Worm (Caenorhabditis elegans): ENCODE data around the gene lec-7.

lec-7 gene

ce11 chrX:9868820-9869219, 17.0 kb downstream of the lec-7 start, which contains the start of gene R07B1.7:
R07B1.7 (plus strand) TSS chrX:9869120.
- TF ChIP-seq ZK546.5 (tag; optimal IDR thresholded peaks at IDR 0.05), result no peak
- TF ChIP-seq ceh-28 (tag; optimal IDR thresholded peaks at IDR 0.05), result no peak
- no peak for TF ChIP-seq unc-62 (GFP tag; optimal IDR thresholded peaks at IDR 0.05)
- no peak for TF ChIP-seq nhr-23 (tag; optimal IDR thresholded peaks at IDR 0.05)
- no peak for TF ChIP-seq ceh-9 (tag; optimal IDR thresholded peaks at IDR 0.05)
- no peak for TF ChIP-seq nhr-11 (tag; optimal IDR thresholded peaks at IDR 0.05)
- no peak for TF ChIP-seq nhr-77 (tag; optimal IDR thresholded peaks at IDR 0.05)
- no peak for TF ChIP-seq ceh-82 (tag; optimal IDR thresholded peaks at IDR 0.05)
- TF ChIP-seq unc-39 (tag; optimal IDR thresholded peaks at IDR 0.05), result no peak
- no peak for TF ChIP-seq egl-27 (tag; optimal IDR thresholded peaks at IDR 0.05)
- TF ChIP-seq lin-39 (tag; optimal IDR thresholded peaks at IDR 0.05), result no peak
- no peak for TF ChIP-seq pha-4 (tag; optimal IDR thresholded peaks at IDR 0.05)
- no peak for TF ChIP-seq aly-2 (tag; optimal IDR thresholded peaks at IDR 0.05)
- no peak for TF ChIP-seq pqm-1 (tag; optimal IDR thresholded peaks at IDR 0.05)
- TF ChIP-seq fkh-2 (tag; optimal IDR thresholded peaks at IDR 0.05), result no peak
- TF ChIP-seq snpc-4 (tag; optimal IDR thresholded peaks at IDR 0.05), result no peak
- no peak for TF ChIP-seq R02D3.7 (tag; optimal IDR thresholded peaks at IDR 0.05)

ce11 chrX:9869522-9869921, 17.7 kb downstream of the lec-7 start, which contains the start of gene R07B1.13:
R07B1.13 (plus strand) TSS chrX:9869822.
- TF ChIP-seq ceh-9 (tag; optimal IDR thresholded peaks at IDR 0.05) (no peak), elt-2 (tag; optimal IDR thresholded peaks at IDR 0.05) (no peak), ZK546.5 (tag; optimal IDR thresholded peaks at IDR 0.05) (no peak)

ce11 chrX:9872554-9872953, 20.7 kb downstream of the lec-7 start, which contains the start of gene R07B1.8:
R07B1.8 (minus strand) TSS chrX:9872654.
- TF ChIP-seq ZK546.5 (tag; optimal IDR thresholded peaks at IDR 0.05) (no peak), tbx-2 (tag; optimal IDR thresholded peaks at IDR 0.05) (no peak), ceh-82 (tag; optimal IDR thresholded peaks at IDR 0.05) (no peak), egl-5 (tag; optimal IDR thresholded peaks at IDR 0.05) (no peak), ztf-11 (tag; optimal IDR thresholded peaks at IDR 0.05) (no peak), lin-15B (tag; optimal IDR thresholded peaks at IDR 0.05) (no peak), unc-39 (tag; optimal IDR thresholded peaks at IDR 0.05) (no peak), hmg-11 (tag; optimal IDR thresholded peaks at IDR 0.05) (no peak), ztf-4 (tag; optimal IDR thresholded peaks at IDR 0.05) (no peak), nhr-11 (tag; optimal IDR thresholded peaks at IDR 0.05) (no peak), unc-62 (GFP tag; optimal IDR thresholded peaks at IDR 0.05) (no peak), nhr-76 (tag; optimal IDR thresholded peaks at IDR 0.05) (no peak)

- TF ChIP-seq pha-4 (tag; optimal IDR thresholded peaks at IDR 0.05) (no peak), pqm-1 (tag; optimal IDR thresholded peaks at IDR 0.05) (no peak), ceh-82 (tag; optimal IDR thresholded peaks at IDR 0.05) (no peak), nhr-28 (tag; optimal IDR thresholded peaks at IDR 0.05) (no peak), nhr-23 (tag; optimal IDR thresholded peaks at IDR 0.05) (no peak), unc-39 (tag; optimal IDR thresholded peaks at IDR 0.05) (no peak), fos-1 (tag; optimal IDR thresholded peaks at IDR 0.05) (no peak), elt-2 (tag; optimal IDR thresholded peaks at IDR 0.05) (no peak), elt-1 (tag; optimal IDR thresholded peaks at IDR 0.05) (no peak), ceh-28 (tag; optimal IDR thresholded peaks at IDR 0.05) (no peak), nhr-76 (tag; optimal IDR thresholded peaks at IDR 0.05) (no peak)
These were observed 25.3 kb downstream of the lec-7 start, which contains the start of gene R07B1.9 for ce11 chrX:9877117-9877516. R07B1.9 (plus strand) TSS chrX:9877417.

- TF ChIP-seq mdl-1 (tag; optimal IDR thresholded peaks at IDR 0.05), result no peak
- no peak for TF ChIP-seq tbx-2 (tag; optimal IDR thresholded peaks at IDR 0.05)
- TF ChIP-seq unc-62 (GFP tag; optimal IDR thresholded peaks at IDR 0.05), result no peak
- no peak for TF ChIP-seq sea-2 (GFP tag; optimal IDR thresholded peaks at IDR 0.05)
These were observed 30.3 kb downstream of the lec-7 start, which contains the start of gene glo-1 for ce11 chrX:9882112-9882511. glo-1 (minus strand) TSS chrX:9882212.

- no peak for TF ChIP-seq ceh-16 (tag; optimal IDR thresholded peaks at IDR 0.05)
- peak; percentile 83 for TF ChIP-seq elt-2 (tag; optimal IDR thresholded peaks at IDR 0.05)
These were observed 30.7 kb downstream of the lec-7 start for ce11 chrX:9882572-9882971.
